Worm (Caenorhabditis elegans) whole organism, L1 larva: ENCODE results near the gene T24C2.5.
A peak's percentile ranks its signal among the peaks of the same experiment; 100 is the strongest.

ENCODE experiments used
- C04F5.9 ChIP-seq: sonication (generic microtip); optimal IDR thresholded peaks from 2 replicates; lab custom pipeline; 2016; ENCODE audit warnings: missing genetic modification characterization, missing compliant biosample characterization
- C16A3.4 ChIP-seq: fragments of 150-350 bp; optimal IDR thresholded peaks from 2 replicates; lab custom pipeline; 2014; ENCODE audit warnings: missing biosample characterization, missing genetic modification characterization
- F16B12.6 ChIP-seq: fragments of 150-350 bp; optimal IDR thresholded peaks from 2 replicates; lab custom pipeline; 2014; ENCODE audit warnings: missing biosample characterization, missing genetic modification characterization
- alr-1 ChIP-seq: fragments of 200-800 bp; sonication (Bioruptor generic); optimal IDR thresholded peaks from 2 replicates; lab custom pipeline; 2018; ENCODE audit warnings: borderline replicate concordance, mild to moderate bottlenecking, missing genetic modification characterization, missing compliant biosample characterization
- ceh-8 ChIP-seq: fragments of 200-800 bp; sonication (Bioruptor generic); optimal IDR thresholded peaks from 2 replicates; lab custom pipeline; 2018; ENCODE audit warnings: mild to moderate bottlenecking, missing genetic modification characterization, moderate library complexity, missing compliant biosample characterization
- ceh-82 ChIP-seq, 3 experiments: fragments of 150-350 bp in 1 of 3; sonication (generic microtip) in 2 of 3; optimal IDR thresholded peaks; 2 replicates each; lab custom pipeline; 2014 to 2017; ENCODE audit warnings: missing biosample characterization in 3 of 3, missing genetic modification characterization in 3 of 3
- ceh-88 ChIP-seq: fragments of 200-800 bp; sonication (Bioruptor generic); IDR thresholded peaks from 2 replicates; pipeline ENCODE4 v1.3.6; 2022; ENCODE audit warnings: missing genetic modification characterization, missing compliant biosample characterization
- ces-1 ChIP-seq: fragments of 150-350 bp; optimal IDR thresholded peaks from 2 replicates; lab custom pipeline; 2014; ENCODE audit warnings: missing biosample characterization, missing genetic modification reagents, missing genetic modification characterization
- dpl-1 ChIP-seq, 3 experiments: fragments of 150-350 bp in 2 of 3; sonication (generic microtip) in 1 of 3; optimal IDR thresholded peaks; 2 replicates each; lab custom pipeline; 2014 to 2017; ENCODE audit warnings: missing biosample characterization in 3 of 3, missing genetic modification characterization in 3 of 3, missing genetic modification reagents in 3 of 3
- dsc-1 ChIP-seq: sonication (generic microtip); optimal IDR thresholded peaks from 2 replicates; lab custom pipeline; 2016; ENCODE audit warnings: mild to moderate bottlenecking, missing genetic modification characterization, missing compliant biosample characterization
- efl-3 ChIP-seq: fragments of 200-800 bp; sonication (Bioruptor generic); optimal IDR thresholded peaks from 2 replicates; lab custom pipeline; 2018; ENCODE audit warnings: mild to moderate bottlenecking, missing genetic modification characterization, missing compliant biosample characterization
- egl-13 ChIP-seq: sonication (generic microtip); optimal IDR thresholded peaks from 2 replicates; lab custom pipeline; 2016; ENCODE audit warnings: missing genotype, missing genetic modification reagents, missing genetic modification characterization, missing compliant biosample characterization
- elt-2 ChIP-seq: sonication (generic microtip); optimal IDR thresholded peaks from 2 replicates; lab custom pipeline; 2016; ENCODE audit warnings: missing genetic modification characterization, mild to moderate bottlenecking, inconsistent platforms, missing compliant biosample characterization, missing genetic modification reagents
- elt-3 ChIP-seq, 6 experiments: fragments of 150-350 bp in 1 of 6; sonication (generic microtip); optimal IDR thresholded peaks; 2 replicates each; lab custom pipeline; 2017 to 2018; ENCODE audit warnings: missing biosample characterization in 6 of 6, missing genetic modification characterization in 6 of 6, inconsistent platforms in 1 of 6
- ets-5 ChIP-seq: fragments of 200-800 bp; sonication (Bioruptor generic); IDR thresholded peaks from 2 replicates; pipeline ENCODE4 v1.3.6; 2022; ENCODE audit warnings: missing genetic modification characterization, missing compliant biosample characterization
- fkh-10 ChIP-seq: sonication (generic microtip); optimal IDR thresholded peaks from 2 replicates; lab custom pipeline; 2017; ENCODE audit warnings: missing biosample characterization, missing genetic modification reagents, missing genetic modification characterization
- fkh-4 ChIP-seq: sonication (generic microtip); optimal IDR thresholded peaks from 2 replicates; lab custom pipeline; 2016; ENCODE audit warnings: missing compliant biosample characterization, missing genetic modification characterization, borderline replicate concordance
- fos-1 ChIP-seq: fragments of 150-350 bp; optimal IDR thresholded peaks from 2 replicates; lab custom pipeline; 2014; ENCODE audit warnings: missing biosample characterization, missing genetic modification characterization
- grh-1 ChIP-seq: fragments of 200-800 bp; sonication (Bioruptor generic); IDR thresholded peaks from 2 replicates; pipeline ENCODE4 v1.3.6; 2022; ENCODE audit warnings: missing genetic modification reagents, missing genetic modification characterization, missing compliant biosample characterization
- hlh-4 ChIP-seq: sonication (generic microtip); optimal IDR thresholded peaks from 2 replicates; lab custom pipeline; 2016; ENCODE audit warnings: mild to moderate bottlenecking, missing genetic modification characterization, missing compliant biosample characterization
- irx-1 ChIP-seq: sonication (generic microtip); optimal IDR thresholded peaks from 2 replicates; lab custom pipeline; 2016; ENCODE audit warnings: missing genetic modification characterization, missing compliant biosample characterization
- jun-1 ChIP-seq: fragments of 150-350 bp; optimal IDR thresholded peaks from 2 replicates; lab custom pipeline; 2014; ENCODE audit warnings: missing biosample characterization, missing genetic modification reagents, missing genetic modification characterization
- lin-35 ChIP-seq, 2 experiments: fragments of 150-350 bp; optimal IDR thresholded peaks; 2 replicates each; lab custom pipeline; 2014; ENCODE audit warnings: missing biosample characterization in 2 of 2, missing genetic modification characterization in 2 of 2, missing genetic modification reagents in 2 of 2
- lir-3 ChIP-seq: sonication (generic microtip); optimal IDR thresholded peaks from 2 replicates; lab custom pipeline; 2016; ENCODE audit warnings: mild to moderate bottlenecking, missing genetic modification characterization, moderate library complexity, missing compliant biosample characterization; ENCODE audit not compliant: poor library complexity
- mep-1 ChIP-seq: fragments of 150-350 bp; optimal IDR thresholded peaks from 2 replicates; lab custom pipeline; 2014; ENCODE audit warnings: missing biosample characterization, missing genetic modification characterization
- nhr-12 ChIP-seq: sonication (generic microtip); optimal IDR thresholded peaks from 2 replicates; lab custom pipeline; 2017; ENCODE audit warnings: missing biosample characterization, missing genetic modification characterization
- nhr-19 ChIP-seq: fragments of 200-800 bp; sonication (Bioruptor generic); conservative IDR thresholded peaks from 2 replicates; pipeline ENCODE4 v1.3.6; 2022; ENCODE audit warnings: missing genetic modification characterization, missing compliant biosample characterization
- nhr-20 ChIP-seq: sonication (generic microtip); optimal IDR thresholded peaks from 2 replicates; lab custom pipeline; 2016; ENCODE audit warnings: mild to moderate bottlenecking, missing genetic modification characterization, missing compliant biosample characterization
- nhr-237 ChIP-seq: fragments of 150-350 bp; optimal IDR thresholded peaks from 2 replicates; lab custom pipeline; 2014; ENCODE audit warnings: missing biosample characterization, missing genetic modification characterization
- nhr-28 ChIP-seq: fragments of 150-350 bp; optimal IDR thresholded peaks from 2 replicates; lab custom pipeline; 2014; ENCODE audit warnings: missing biosample characterization, missing genetic modification characterization
- nhr-47 ChIP-seq: sonication (generic microtip); optimal IDR thresholded peaks from 2 replicates; lab custom pipeline; 2016; ENCODE audit warnings: mild to moderate bottlenecking, missing genetic modification characterization, moderate library complexity, missing compliant biosample characterization
- nhr-71 ChIP-seq: sonication (generic microtip); optimal IDR thresholded peaks from 2 replicates; lab custom pipeline; 2016; ENCODE audit warnings: mild to moderate bottlenecking, missing genetic modification characterization, moderate library complexity, missing compliant biosample characterization
- nhr-76 ChIP-seq: sonication (generic microtip); optimal IDR thresholded peaks from 2 replicates; lab custom pipeline; 2017; ENCODE audit warnings: missing biosample characterization, missing genetic modification characterization
- nhr-77 ChIP-seq: fragments of 150-350 bp; optimal IDR thresholded peaks from 2 replicates; lab custom pipeline; 2014; ENCODE audit warnings: missing biosample characterization, missing genetic modification characterization
- nhr-85 ChIP-seq: sonication (generic microtip); peaks from one replicate; lab custom pipeline; 2016; ENCODE audit warnings: missing genetic modification characterization, inconsistent platforms, missing compliant biosample characterization
- nhr-90 ChIP-seq: sonication (generic microtip); optimal IDR thresholded peaks from 2 replicates; lab custom pipeline; 2016; ENCODE audit warnings: mild to moderate bottlenecking, missing genetic modification characterization, missing compliant biosample characterization; ENCODE audit not compliant: poor library complexity
- pax-3 ChIP-seq: fragments of 200-800 bp; sonication (Bioruptor generic); optimal IDR thresholded peaks from 2 replicates; lab custom pipeline; 2018; ENCODE audit warnings: mild to moderate bottlenecking, missing genetic modification characterization, moderate library complexity, missing compliant biosample characterization
- pqm-1 ChIP-seq: sonication (generic microtip); optimal IDR thresholded peaks from 3 replicates; lab custom pipeline; 2017; ENCODE audit warnings: missing biosample characterization, missing genetic modification characterization
- rnt-1 ChIP-seq: sonication (generic microtip); optimal IDR thresholded peaks from 2 replicates; lab custom pipeline; 2016; ENCODE audit warnings: mild to moderate bottlenecking, missing genetic modification characterization, moderate library complexity, missing compliant biosample characterization
- skn-1 ChIP-seq: fragments of 150-350 bp; optimal IDR thresholded peaks from 2 replicates; lab custom pipeline; 2014; ENCODE audit warnings: missing biosample characterization, missing genetic modification characterization
- snu-23 ChIP-seq: sonication (generic microtip); optimal IDR thresholded peaks from 2 replicates; lab custom pipeline; 2016; ENCODE audit warnings: missing genetic modification characterization, missing compliant biosample characterization
- sox-4 ChIP-seq: sonication (generic microtip); optimal IDR thresholded peaks from 2 replicates; lab custom pipeline; 2016; ENCODE audit warnings: missing genetic modification characterization, missing compliant biosample characterization
- sptf-1 ChIP-seq: fragments of 150-350 bp; optimal IDR thresholded peaks from 2 replicates; lab custom pipeline; 2014; ENCODE audit warnings: missing biosample characterization, missing genetic modification characterization
- sup-37 ChIP-seq: fragments of 200-800 bp; sonication (Bioruptor generic); optimal IDR thresholded peaks from 2 replicates; lab custom pipeline; 2018; ENCODE audit warnings: mild to moderate bottlenecking, missing genetic modification characterization, missing compliant biosample characterization
- swsn-7 ChIP-seq: sonication (generic microtip); optimal IDR thresholded peaks from 2 replicates; lab custom pipeline; 2016; ENCODE audit warnings: missing genetic modification characterization, missing compliant biosample characterization
- unc-130 ChIP-seq: fragments of 150-350 bp; optimal IDR thresholded peaks from 2 replicates; lab custom pipeline; 2017; ENCODE audit warnings: missing biosample characterization, missing genetic modification characterization, inconsistent platforms
- unc-30 ChIP-seq: sonication (generic microtip); optimal IDR thresholded peaks from 2 replicates; lab custom pipeline; 2017; ENCODE audit warnings: missing biosample characterization, missing genetic modification characterization
- unc-86 ChIP-seq: sonication (generic microtip); optimal IDR thresholded peaks from 2 replicates; lab custom pipeline; 2016; ENCODE audit warnings: missing genetic modification characterization, missing compliant biosample characterization
- unc-98 ChIP-seq: fragments of 200-800 bp; sonication (Bioruptor generic); IDR thresholded peaks from 2 replicates; pipeline ENCODE4 v1.3.6; 2022; ENCODE audit warnings: missing genetic modification characterization, missing compliant biosample characterization
- vab-15 ChIP-seq: sonication (generic microtip); optimal IDR thresholded peaks from 2 replicates; lab custom pipeline; 2017; ENCODE audit warnings: missing genotype, mild to moderate bottlenecking, missing genetic modification characterization, missing compliant biosample characterization
- xbp-1 ChIP-seq: sonication (generic microtip); optimal IDR thresholded peaks from 2 replicates; lab custom pipeline; 2016; ENCODE audit warnings: missing genetic modification characterization, missing compliant biosample characterization
- zag-1 ChIP-seq: fragments of 150-350 bp; optimal IDR thresholded peaks from 2 replicates; lab custom pipeline; 2014; ENCODE audit warnings: missing biosample characterization, missing genetic modification characterization
- zip-4 ChIP-seq: fragments of 200-800 bp; sonication (Bioruptor generic); optimal IDR thresholded peaks from 2 replicates; lab custom pipeline; 2018; ENCODE audit warnings: mild to moderate bottlenecking, missing genetic modification characterization, moderate library complexity, missing compliant biosample characterization

Gene T24C2.5

DNA sequence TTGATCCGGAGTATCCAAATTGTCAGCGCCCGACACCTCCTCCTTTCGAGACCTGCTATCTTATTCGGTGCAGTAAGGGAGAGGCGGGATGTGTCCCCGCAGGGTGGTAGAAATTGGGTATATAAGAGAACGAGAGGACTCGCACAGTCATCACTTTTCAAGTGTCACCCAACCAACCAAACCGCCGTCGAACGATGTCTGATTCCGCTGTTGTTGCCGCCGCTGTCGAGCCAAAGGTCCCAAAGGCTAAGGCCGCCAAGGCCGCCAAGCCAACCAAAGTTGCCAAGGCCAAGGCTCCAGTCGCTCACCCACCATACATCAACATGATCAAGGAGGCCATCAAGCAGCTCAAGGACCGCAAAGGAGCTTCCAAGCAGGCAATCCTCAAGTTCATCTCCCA is 44.3 kb upstream of the T24C2.5 start, which contains the start of gene his-24 (continued):
- TF ChIP-seq swsn-7 (tag; lab: Kevin White, UChicago) (peak; percentile 97), F16B12.6 (tag; lab: Kevin White, UChicago) (peak; percentile 28), elt-2 (tag; lab: Kevin White, UChicago) (no peak), elt-3 (tag; optimal IDR thresholded peaks at IDR 0.05; lab: Kevin White, UChicago) (peak in 2 of 6 experiments; percentile 9 to 56), nhr-28 (no peak), jun-1 (tag; lab: Kevin White, UChicago) (peak; percentile 83), dsc-1 (tag; lab: Kevin White, UChicago) (peak; percentile 58), pax-3 (tag; lab: Kevin White, UChicago) (peak; percentile 18), nhr-76 (tag; lab: Kevin White, UChicago) (no peak), rnt-1 (tag; lab: Kevin White, UChicago) (peak; percentile 75), mep-1 (tag; lab: Kevin White, UChicago) (peak; percentile 35), egl-13 (tag; lab: Kevin White, UChicago) (no peak), nhr-12 (tag; lab: Kevin White, UChicago) (no peak), C04F5.9 (peak; percentile 33), fos-1 (tag; lab: Kevin White, UChicago) (peak; percentile 12), unc-98 (no peak), sup-37 (peak; percentile 43), hlh-4 (tag; lab: Kevin White, UChicago) (no peak), ceh-82 (tag; optimal IDR thresholded peaks at IDR 0.05; lab: Kevin White, UChicago) (peak; percentile 45 to 87 (median 48)), skn-1 (tag; lab: Kevin White, UChicago) (peak; percentile 43), ces-1 (no peak), nhr-237 (no peak), nhr-85 (tag; lab: Kevin White, UChicago) (peak; percentile 85), fkh-4 (no peak), vab-15 (tag; lab: Kevin White, UChicago) (peak; percentile 40), dpl-1 (GFP tag; optimal IDR thresholded peaks at IDR 0.05; lab: Kevin White, UChicago) (peak in 2 of 3 experiments; percentile 27 to 49), sptf-1 (tag; lab: Kevin White, UChicago) (no peak), zag-1 (tag; lab: Kevin White, UChicago) (no peak), nhr-20 (peak; percentile 79), ceh-8 (GFP tag; lab: Kevin White, UChicago) (peak; percentile 52), zip-4 (no peak), nhr-90 (tag; lab: Kevin White, UChicago) (peak; percentile 62), efl-3 (GFP tag; lab: Kevin White, UChicago) (peak; percentile 39), nhr-19 (GFP tag; lab: Robert Waterston, UW) (peak; percentile 75), xbp-1 (peak; percentile 68), unc-30 (no peak), ets-5 (GFP tag; lab: Robert Waterston, UW) (no peak), fkh-10 (GFP tag; lab: Kevin White, UChicago) (peak; percentile 50), ceh-88 (GFP tag; lab: Robert Waterston, UW) (no peak), grh-1 (peak; percentile 68), sox-4 (tag; lab: Kevin White, UChicago) (no peak), irx-1 (peak; percentile 64), nhr-47 (tag; lab: Kevin White, UChicago) (peak; percentile 87), nhr-71 (tag; lab: Kevin White, UChicago) (peak; percentile 84), unc-130 (tag; lab: Kevin White, UChicago) (no peak), lir-3 (tag; lab: Kevin White, UChicago) (no peak), alr-1 (tag; lab: Kevin White, UChicago) (no peak), lin-35 (GFP tag; optimal IDR thresholded peaks at IDR 0.05; lab: Kevin White, UChicago) (peak; percentile 39 to 73), snu-23 (GFP tag; lab: Kevin White, UChicago) (peak; percentile 73), pqm-1 (no peak), unc-86 (tag; lab: Kevin White, UChicago) (peak; percentile 51), C16A3.4 (tag; lab: Kevin White, UChicago) (peak; percentile 80), nhr-77 (peak; percentile 55)
